Worm (Caenorhabditis elegans) whole organism, L1 larva: ENCODE results near the gene M02F4.1.
A peak's percentile ranks its signal among the peaks of the same experiment; 100 is the strongest.

Source experiments
- dpl-1 ChIP-seq, 3 experiments: fragments of 150-350 bp in 2 of 3; sonication (generic microtip) in 1 of 3; optimal IDR thresholded peaks; 2 replicates each; lab custom pipeline; 2014 to 2017; ENCODE audit warnings: missing biosample characterization in 3 of 3, missing genetic modification characterization in 3 of 3, missing genetic modification reagents in 3 of 3
- nhr-20 ChIP-seq: sonication (generic microtip); optimal IDR thresholded peaks from 2 replicates; lab custom pipeline; 2016; ENCODE audit warnings: mild to moderate bottlenecking, missing genetic modification characterization, missing compliant biosample characterization
- nhr-90 ChIP-seq: sonication (generic microtip); optimal IDR thresholded peaks from 2 replicates; lab custom pipeline; 2016; ENCODE audit warnings: mild to moderate bottlenecking, missing genetic modification characterization, missing compliant biosample characterization; ENCODE audit not compliant: poor library complexity
- pag-3 ChIP-seq: sonication (generic microtip); optimal IDR thresholded peaks from 2 replicates; lab custom pipeline; 2017; ENCODE audit warnings: missing genetic modification characterization, mild to moderate bottlenecking, missing compliant biosample characterization, antibody characterized with exemption, borderline replicate concordance; ENCODE audit not compliant: insufficient read depth
- snpc-4 ChIP-seq: fragments of 150-350 bp; optimal IDR thresholded peaks from 2 replicates; lab custom pipeline; 2014; ENCODE audit warnings: missing biosample characterization, missing genetic modification characterization
- tbx-2 ChIP-seq: sonication (generic microtip); optimal IDR thresholded peaks from 2 replicates; lab custom pipeline; 2016; ENCODE audit warnings: missing genetic modification characterization, missing compliant biosample characterization
- unc-130 ChIP-seq: fragments of 150-350 bp; optimal IDR thresholded peaks from 2 replicates; lab custom pipeline; 2017; ENCODE audit warnings: missing biosample characterization, missing genetic modification characterization, inconsistent platforms

ce11 chrX:3033492-3033891, 4.6 kb upstream of the M02F4.1 start:
- TF ChIP-seq tbx-2 = no peak
- no peak for TF ChIP-seq nhr-20 (tag; lab: Kevin White, UChicago)
- TF ChIP-seq pag-3 (tag; lab: Kevin White, UChicago) = no peak
- TF ChIP-seq nhr-90 (tag; lab: Kevin White, UChicago) = no peak
- no peak for TF ChIP-seq dpl-1 (GFP tag; optimal IDR thresholded peaks at IDR 0.05; lab: Kevin White, UChicago)
- TF ChIP-seq snpc-4 (tag; lab: Kevin White, UChicago) = peak; percentile 76
- TF ChIP-seq unc-130 (tag; lab: Kevin White, UChicago) = no peak
